Fruit fly (Drosophila melanogaster) whole organism: ENCODE results near the gene Cad87A.

ENCODE experiments used
- CG8478 ChIP-seq: fragments of >200 bp; optimal IDR thresholded peaks from 2 replicates; lab custom pipeline; 2018; ENCODE audit warnings: inconsistent platforms
- Dll ChIP-seq: fragments of >200 bp; optimal IDR thresholded peaks from 2 replicates; lab custom pipeline; 2017
- EcR ChIP-seq, 2 experiments: fragments of >200 bp; optimal IDR thresholded peaks; 2 replicates each; lab custom pipeline; 2017; ENCODE audit warnings: missing biosample characterization in 2 of 2, missing genetic modification characterization in 2 of 2, missing genetic modification reagents in 2 of 2
- pan ChIP-seq: fragments of >200 bp; optimal IDR thresholded peaks from 2 replicates; lab custom pipeline; 2017
- psq ChIP-seq: fragments of >200 bp; optimal IDR thresholded peaks from 2 replicates; lab custom pipeline; 2017
- usp ChIP-seq: fragments of >200 bp; optimal IDR thresholded peaks from 2 replicates; lab custom pipeline; 2017; ENCODE audit warnings: missing biosample characterization, missing genetic modification characterization, mixed read lengths

The Cad87A gene

DNA sequence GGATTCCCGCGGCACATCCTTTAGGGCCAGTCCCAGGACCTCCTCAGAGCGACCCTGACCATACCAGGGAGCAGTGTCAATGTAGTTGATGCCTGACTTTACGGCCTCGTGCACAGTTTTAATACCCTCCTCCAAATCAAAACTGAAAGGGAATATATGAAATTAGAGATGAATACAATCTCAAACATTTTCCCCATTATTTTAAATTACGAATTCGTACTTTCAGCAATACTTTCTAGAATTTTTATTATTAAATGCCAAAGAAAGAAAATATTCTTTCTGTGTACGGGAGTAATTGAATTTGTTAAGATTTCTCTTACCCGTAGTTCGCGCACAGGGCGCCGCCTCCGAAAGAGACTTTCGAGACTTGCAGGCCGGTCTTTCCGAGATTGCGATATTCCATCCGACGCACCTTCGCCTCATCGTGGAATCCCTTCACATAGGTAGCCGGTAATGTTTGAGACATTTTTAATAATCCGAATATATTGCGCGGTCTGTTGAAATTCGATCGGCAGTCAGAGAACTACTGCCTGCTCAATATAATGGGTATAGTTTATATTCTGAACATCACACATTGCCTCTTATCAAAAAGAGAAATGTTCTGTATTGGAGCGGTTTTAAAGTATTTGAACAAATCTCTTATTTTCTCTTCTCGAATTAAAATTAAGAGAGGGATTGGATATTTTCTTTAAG lies 31.1 kb upstream of the Cad87A start, which contains the start of gene CG18547:
TSS of gene CG18547 (minus strand) at position 512 of the 693 bp plus-strand sequence.
- TF ChIP-seq usp, result no peak
- no peak for TF ChIP-seq psq
- no peak for TF ChIP-seq EcR (GFP tag; optimal IDR thresholded peaks at IDR 0.05; lab: Kevin White, UChicago)
- no peak for TF ChIP-seq Dll (lab: Kevin White, UChicago)
- no peak for TF ChIP-seq CG8478 (lab: Kevin White, UChicago)
- no peak for TF ChIP-seq pan (lab: Kevin White, UChicago)

DNA sequence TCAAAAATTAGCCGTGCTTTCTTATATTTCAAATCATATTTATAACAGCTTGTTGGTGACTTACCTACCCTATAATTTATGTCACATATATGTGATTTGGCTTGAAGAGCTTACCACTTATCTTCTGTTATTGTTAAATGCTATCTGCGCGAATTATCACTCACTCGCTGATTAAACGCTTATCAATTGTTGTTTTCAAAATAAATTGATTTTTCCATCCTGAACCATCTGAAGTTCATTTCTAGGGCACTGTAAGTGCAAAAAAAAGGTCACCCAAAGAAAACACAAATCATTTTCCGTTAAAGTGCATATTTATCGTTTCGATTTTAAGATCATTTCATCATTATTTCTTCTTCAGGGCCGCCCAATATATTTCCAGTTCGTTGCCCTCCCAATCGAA lies 29.3 kb upstream of the Cad87A start:
- no peak for TF ChIP-seq EcR (GFP tag; optimal IDR thresholded peaks at IDR 0.05; lab: Kevin White, UChicago)
- TF ChIP-seq usp, result no peak
- TF ChIP-seq CG8478 (lab: Kevin White, UChicago), result no peak
- TF ChIP-seq psq, result no peak
- no peak for TF ChIP-seq pan (lab: Kevin White, UChicago)
- no peak for TF ChIP-seq Dll (lab: Kevin White, UChicago)

DNA sequence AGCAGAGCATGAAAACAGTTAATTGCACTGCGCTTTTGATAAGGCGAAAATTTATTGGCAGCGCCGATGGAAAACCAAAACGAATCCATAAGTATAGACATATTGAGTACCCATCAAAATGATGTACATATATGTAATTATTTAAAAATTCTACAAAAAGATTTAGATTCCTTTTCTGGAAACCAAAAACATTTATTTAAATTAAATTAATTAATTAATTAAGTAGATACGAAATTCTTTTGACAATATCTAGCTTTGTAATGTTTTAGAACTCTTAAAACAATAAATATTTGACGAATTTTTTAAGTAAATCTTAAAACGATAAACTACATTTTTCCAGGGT lies 28.4 kb upstream of the Cad87A start:
- TF ChIP-seq pan (lab: Kevin White, UChicago), result peak; percentile 44
- TF ChIP-seq usp, result no peak

DNA sequence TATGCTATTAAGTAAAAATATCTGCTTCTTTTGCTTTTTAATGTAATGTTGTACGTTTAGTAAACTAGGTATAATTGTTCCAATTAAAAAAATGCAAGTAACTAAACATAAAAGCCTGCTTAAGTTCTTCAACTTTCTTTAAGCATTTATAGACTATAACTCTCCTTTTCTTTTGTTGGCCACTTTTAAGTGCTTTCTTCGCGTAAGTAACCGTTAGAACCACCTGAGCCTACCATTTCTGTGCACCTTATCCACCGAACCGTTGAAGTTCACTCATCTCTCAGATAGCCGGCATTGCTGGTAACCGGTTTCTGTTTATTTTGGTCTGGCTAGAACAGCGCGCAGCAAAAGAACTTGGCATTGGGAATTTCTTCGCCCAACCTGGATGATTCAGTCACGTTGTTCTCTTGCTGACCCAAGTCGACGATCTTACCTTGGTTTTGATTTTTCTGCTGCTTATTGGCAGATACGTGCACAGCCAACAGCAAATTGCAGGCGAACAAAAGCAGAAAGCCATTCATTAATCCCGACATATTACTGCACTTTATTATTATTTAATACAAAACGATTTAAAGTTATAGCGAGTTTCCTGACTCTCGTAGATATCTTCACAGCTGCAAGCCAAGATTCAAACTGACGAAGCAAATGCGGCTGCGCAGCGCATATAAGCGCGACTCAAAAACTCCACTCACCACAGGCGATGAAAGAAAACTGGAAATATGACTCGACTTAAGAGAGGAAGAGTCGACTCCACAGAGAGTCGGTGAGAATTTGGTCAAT lies 27.8 kb upstream of the Cad87A start, which contains the start of gene CG10005:
TSS of gene CG10005 (minus strand) at position 642 of the 780 bp plus-strand sequence.
- TF ChIP-seq EcR (GFP tag; optimal IDR thresholded peaks at IDR 0.05; lab: Kevin White, UChicago), result peak in 1 of 2 experiments; percentile 67
- no peak for TF ChIP-seq usp

DNA sequence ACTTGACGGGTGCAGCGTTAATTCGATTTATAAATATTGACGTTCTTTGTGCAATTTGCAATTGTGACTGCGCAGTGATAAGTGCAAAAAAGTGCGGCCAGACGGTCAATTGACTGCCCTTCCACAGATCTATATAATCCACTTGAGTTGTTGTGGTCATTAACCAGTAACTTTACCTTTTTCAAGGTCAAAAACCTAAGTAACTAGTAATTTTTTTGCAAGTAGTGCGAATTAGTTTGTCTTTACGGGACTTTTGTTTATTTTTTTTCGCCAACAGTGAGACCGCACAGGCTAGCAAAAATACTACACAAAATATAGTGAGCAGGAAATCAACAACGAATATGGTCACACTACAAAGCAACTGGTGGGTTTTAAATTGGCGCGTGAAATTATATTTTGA lies 25.7 kb upstream of the Cad87A start, which contains the start of gene Tango9:
TSS of gene Tango9 (minus strand) at position 280 of the 400 bp plus-strand sequence.
- no peak for TF ChIP-seq pan (lab: Kevin White, UChicago)

DNA sequence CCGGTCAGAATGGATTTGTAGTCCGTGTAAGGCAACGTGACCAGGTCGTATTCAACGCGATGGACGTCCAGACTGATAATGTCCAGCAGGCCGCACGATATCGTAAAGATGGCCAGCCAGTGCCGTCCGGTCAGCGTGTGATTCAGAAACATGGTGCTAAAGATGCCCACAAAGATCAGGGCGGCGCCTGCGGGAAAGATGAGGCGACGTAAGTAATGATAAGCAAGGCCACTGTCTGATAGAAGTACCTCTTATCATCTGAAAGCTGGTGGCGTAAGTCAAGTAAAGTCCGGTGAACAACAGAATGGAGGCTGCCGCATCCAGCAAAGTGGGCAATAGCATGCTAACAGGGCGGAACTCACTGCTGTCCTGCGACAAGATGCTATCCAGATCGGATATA lies 24.9 kb upstream of the Cad87A start:
- TF ChIP-seq EcR (GFP tag; optimal IDR thresholded peaks at IDR 0.05; lab: Kevin White, UChicago) (no peak), pan (lab: Kevin White, UChicago) (no peak), CG8478 (lab: Kevin White, UChicago) (no peak), Dll (lab: Kevin White, UChicago) (no peak), usp (no peak), psq (no peak)

DNA sequence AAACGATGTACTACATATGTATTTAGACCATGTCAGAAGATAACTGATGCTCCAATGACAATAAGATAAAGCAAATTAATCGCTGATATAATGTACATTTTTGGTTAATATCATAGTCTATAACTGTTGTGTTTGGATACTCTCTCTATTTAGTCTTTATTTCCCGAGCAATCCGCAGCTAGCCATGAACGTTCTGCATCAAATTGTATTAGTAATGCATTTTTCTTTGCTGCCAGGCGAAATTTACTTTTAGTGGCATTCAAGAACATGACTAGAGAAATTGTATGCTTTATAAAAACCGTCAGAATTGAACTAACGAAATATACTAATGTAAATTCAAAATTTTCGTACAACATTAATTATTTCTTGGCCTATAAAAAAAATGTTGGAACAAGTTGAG lies 22.5 kb upstream of the Cad87A start, which contains the start of gene GC2:
TSS of gene GC2 (plus strand) at position 301 of the 400 bp plus-strand sequence.
- TF ChIP-seq Dll (lab: Kevin White, UChicago) (no peak), CG8478 (lab: Kevin White, UChicago) (no peak), usp (no peak), pan (lab: Kevin White, UChicago) (no peak)

DNA sequence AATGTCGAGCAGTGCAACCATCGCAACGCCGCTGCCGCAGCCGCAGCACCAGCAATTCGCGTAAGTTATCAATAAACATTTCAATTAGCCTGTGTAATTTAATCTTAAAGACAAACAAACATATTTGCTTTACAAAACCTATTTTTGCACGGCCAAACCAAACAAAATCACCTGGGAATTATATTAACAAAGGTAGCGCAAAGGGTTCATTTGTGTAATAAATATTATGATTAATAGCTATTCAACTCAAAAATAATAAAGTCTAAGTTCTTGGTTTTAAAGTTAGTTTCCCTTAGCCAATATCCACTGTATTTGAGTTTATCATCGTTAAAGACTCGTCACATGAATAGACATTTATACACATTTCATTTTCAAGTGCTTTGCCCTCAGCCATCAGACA lies 20.3 kb upstream of the Cad87A start:
- TF ChIP-seq psq (no peak), pan (lab: Kevin White, UChicago) (no peak), CG8478 (lab: Kevin White, UChicago) (no peak), EcR (GFP tag; optimal IDR thresholded peaks at IDR 0.05; lab: Kevin White, UChicago) (no peak), usp (no peak), Dll (lab: Kevin White, UChicago) (no peak)

DNA sequence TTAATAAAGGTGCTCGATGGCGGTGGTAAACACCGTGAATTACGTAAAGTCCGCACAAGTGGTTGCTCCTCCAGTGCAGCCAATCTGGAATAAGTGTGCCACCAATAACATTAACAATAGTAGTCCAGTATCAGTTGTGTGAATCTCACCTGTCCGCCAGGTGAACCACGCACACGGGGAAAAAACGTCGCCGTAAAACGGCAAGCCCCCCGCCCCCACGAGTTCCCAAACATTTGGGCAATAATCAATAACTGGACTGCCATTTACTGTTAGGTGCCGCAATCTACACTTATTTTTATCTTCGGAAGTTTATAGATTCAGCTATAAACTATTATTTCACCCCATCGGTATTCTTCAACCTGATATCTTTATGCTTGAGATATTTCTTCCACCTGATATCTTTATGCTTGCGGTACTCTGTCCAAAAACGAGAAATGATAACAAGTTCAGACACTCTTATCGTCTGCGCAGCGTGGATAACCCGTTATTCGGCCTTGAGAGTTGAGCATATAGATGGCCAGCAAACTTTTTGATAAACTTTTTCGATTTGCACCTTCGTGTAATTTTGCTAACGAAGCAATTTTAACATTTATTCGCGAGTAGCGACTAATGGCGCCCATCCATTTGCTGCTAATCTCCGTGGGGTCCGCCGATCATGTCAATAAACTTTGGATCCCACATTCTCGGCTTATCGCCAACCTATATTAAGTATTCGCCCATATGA lies 19.3 kb upstream of the Cad87A start:
- no peak for TF ChIP-seq psq
- no peak for TF ChIP-seq CG8478 (lab: Kevin White, UChicago)
- TF ChIP-seq EcR (GFP tag; optimal IDR thresholded peaks at IDR 0.05; lab: Kevin White, UChicago), result no peak
- TF ChIP-seq usp, result no peak
- no peak for TF ChIP-seq pan (lab: Kevin White, UChicago)
- no peak for TF ChIP-seq Dll (lab: Kevin White, UChicago)

DNA sequence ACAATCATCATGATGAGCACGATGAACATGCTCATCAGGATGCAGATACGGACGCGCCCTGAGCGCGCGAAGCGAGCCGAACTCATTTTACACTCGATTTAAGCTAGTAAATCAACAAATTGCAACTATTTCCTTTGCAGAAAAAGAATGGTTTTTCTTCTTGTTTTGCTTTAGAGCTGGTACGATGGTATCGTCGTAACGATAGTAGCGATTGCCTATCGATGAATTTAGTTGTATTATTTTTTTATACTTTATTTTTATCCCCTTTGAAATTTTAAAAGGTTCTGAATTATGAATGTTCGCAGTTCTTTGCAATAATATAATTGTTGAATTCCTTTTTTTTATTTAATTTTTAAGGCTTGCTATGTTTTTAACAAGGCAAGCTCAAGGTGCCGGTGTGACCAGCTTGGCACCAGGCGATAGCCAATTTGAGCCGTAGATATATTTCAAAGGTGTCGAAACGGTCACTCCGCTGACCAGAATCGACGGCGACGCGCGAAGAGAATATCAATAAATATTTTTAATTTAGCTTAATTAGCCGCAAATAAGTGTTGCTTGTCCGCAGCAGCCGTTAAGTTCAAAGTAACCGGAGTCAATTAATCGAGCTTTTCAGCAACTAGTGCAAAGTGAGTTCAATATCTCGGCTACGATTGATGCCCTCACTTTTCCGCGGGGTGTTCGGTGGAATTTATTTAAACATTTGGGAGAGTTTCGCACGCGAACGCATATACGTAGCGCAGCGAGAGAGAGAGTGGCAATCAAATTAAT lies 18.5 kb upstream of the Cad87A start, which contains the start of the genes CG12213 and GC1:
TSS of gene CG12213 (minus strand) at position 430 of the 768 bp plus-strand sequence.
TSS of gene GC1 (plus strand) at position 447 of the 768 bp plus-strand sequence.
- TF ChIP-seq EcR (GFP tag; optimal IDR thresholded peaks at IDR 0.05; lab: Kevin White, UChicago), result no peak

DNA sequence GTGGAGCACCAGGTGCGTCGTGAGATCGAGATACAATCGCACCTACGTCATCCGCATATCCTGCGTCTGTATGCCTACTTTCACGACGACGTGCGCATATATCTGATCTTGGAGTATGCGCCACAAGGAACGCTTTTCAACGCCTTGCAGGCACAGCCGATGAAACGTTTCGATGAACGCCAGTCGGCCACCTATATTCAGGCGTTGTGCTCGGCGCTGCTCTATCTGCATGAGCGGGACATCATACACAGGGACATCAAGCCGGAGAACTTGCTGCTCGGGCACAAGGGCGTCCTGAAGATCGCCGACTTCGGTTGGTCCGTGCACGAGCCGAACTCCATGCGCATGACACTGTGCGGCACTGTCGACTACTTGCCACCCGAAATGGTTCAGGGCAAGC lies 15.1 kb upstream of the Cad87A start:
- TF ChIP-seq pan (lab: Kevin White, UChicago) (no peak), psq (no peak), Dll (lab: Kevin White, UChicago) (no peak), CG8478 (lab: Kevin White, UChicago) (no peak), usp (no peak), EcR (GFP tag; optimal IDR thresholded peaks at IDR 0.05; lab: Kevin White, UChicago) (no peak)
